Fruit fly (Drosophila melanogaster) whole organism, embryonic: ENCODE data around the gene CG14598.
A peak's percentile ranks its signal among the peaks of the same experiment; 100 is the strongest.

Experiments
- BtbVII ChIP-seq: fragments of 200-800 bp; sonication (Bioruptor generic); optimal IDR thresholded peaks from 3 replicates; lab custom pipeline; 2017; ENCODE audit warnings: missing biosample characterization, mild to moderate bottlenecking, missing genetic modification characterization
- CG10979 ChIP-seq: fragments of 200-800 bp; sonication (Bioruptor generic); optimal IDR thresholded peaks from 2 replicates; lab custom pipeline; 2018; ENCODE audit warnings: missing biosample characterization, mild to moderate bottlenecking, missing genetic modification characterization, moderate library complexity
- CG12236 ChIP-seq: fragments of 200-800 bp; sonication (Bioruptor generic); optimal IDR thresholded peaks from 2 replicates; lab custom pipeline; 2016; ENCODE audit warnings: missing biosample characterization, missing genetic modification characterization
- CG1233 ChIP-seq: fragments of 200-800 bp; sonication (Bioruptor generic); optimal IDR thresholded peaks from 4 replicates; lab custom pipeline; 2018; ENCODE audit warnings: missing biosample characterization, mild to moderate bottlenecking, missing genetic modification characterization
- CG14710 ChIP-seq: fragments of 200-800 bp; sonication (Bioruptor generic); optimal IDR thresholded peaks from 3 replicates; lab custom pipeline; 2019; ENCODE audit warnings: missing biosample characterization, mild to moderate bottlenecking, missing genetic modification characterization, moderate library complexity
- CG15269 ChIP-seq: fragments of 200-800 bp; sonication (Bioruptor generic); optimal IDR thresholded peaks from 2 replicates; lab custom pipeline; 2018; ENCODE audit warnings: missing biosample characterization, mild to moderate bottlenecking, missing genetic modification characterization, moderate library complexity
- CG15479 ChIP-seq: fragments of 200-800 bp; sonication (Bioruptor generic); optimal IDR thresholded peaks from 3 replicates; lab custom pipeline; 2019; ENCODE audit warnings: missing biosample characterization, mild to moderate bottlenecking, missing genetic modification characterization, moderate library complexity
- CG16863 ChIP-seq: fragments of 200-800 bp; sonication (Bioruptor generic); optimal IDR thresholded peaks from 3 replicates; lab custom pipeline; 2016; ENCODE audit warnings: missing biosample characterization, missing genetic modification characterization
- CG17359 ChIP-seq: fragments of 200-800 bp; sonication (Bioruptor generic); optimal IDR thresholded peaks from 3 replicates; lab custom pipeline; 2018; ENCODE audit warnings: missing biosample characterization, mild to moderate bottlenecking, missing genetic modification characterization, moderate library complexity
- CG32772 ChIP-seq: fragments of 200-800 bp; sonication (Bioruptor generic); IDR thresholded peaks from 2 replicates; pipeline ENCODE4 v1.3.6; 2022; ENCODE audit warnings: missing biosample characterization, missing genetic modification characterization
- CG3726 ChIP-seq: fragments of 200-800 bp; sonication (Bioruptor generic); IDR thresholded peaks from 3 replicates; pipeline ENCODE4, ENCODE4 v1.3.6; 2022; ENCODE audit warnings: missing biosample characterization, missing genetic modification characterization
- CG42726 ChIP-seq: fragments of 200-800 bp; sonication (Bioruptor generic); IDR thresholded peaks from 2 replicates; pipeline ENCODE4 v1.3.6; 2022; ENCODE audit warnings: missing biosample characterization, missing genetic modification characterization; ENCODE audit not compliant: partially characterized antibody
- CG4730 ChIP-seq: fragments of 200-800 bp; sonication (Bioruptor generic); IDR thresholded peaks from 2 replicates; pipeline ENCODE4 v1.3.6; 2022; ENCODE audit warnings: missing biosample characterization, missing genetic modification characterization
- CG4820 ChIP-seq: fragments of 200-800 bp; sonication (Bioruptor generic); optimal IDR thresholded peaks from 3 replicates; lab custom pipeline; 2016; ENCODE audit warnings: missing biosample characterization, missing genetic modification characterization
- CG6654 ChIP-seq: fragments of 200-800 bp; sonication (Bioruptor generic); optimal IDR thresholded peaks from 2 replicates; lab custom pipeline; 2017; ENCODE audit warnings: missing biosample characterization, mild to moderate bottlenecking, missing genetic modification characterization
- CG7839 ChIP-seq: fragments of 200-800 bp; sonication (Bioruptor generic); optimal IDR thresholded peaks from 3 replicates; lab custom pipeline; 2018; ENCODE audit warnings: missing biosample characterization, mild to moderate bottlenecking, missing genetic modification characterization, moderate library complexity
- CG7963 ChIP-seq: fragments of 200-800 bp; sonication (Bioruptor generic); IDR thresholded peaks from 3 replicates; pipeline ENCODE4 v1.3.6; 2022; ENCODE audit warnings: missing biosample characterization, missing genetic modification characterization; ENCODE audit not compliant: partially characterized antibody
- CG8281 ChIP-seq: fragments of 200-800 bp; sonication (Bioruptor generic); optimal IDR thresholded peaks from 2 replicates; lab custom pipeline; 2018; ENCODE audit warnings: missing biosample characterization, mild to moderate bottlenecking, missing genetic modification characterization, moderate library complexity
- CG9932 ChIP-seq: fragments of 200-800 bp; sonication (Bioruptor generic); IDR thresholded peaks from 2 replicates; pipeline ENCODE4 v1.3.6; 2022; ENCODE audit warnings: missing biosample characterization, missing genetic modification characterization
- CoRest ChIP-seq: fragments of 200-800 bp; sonication (Bioruptor generic); optimal IDR thresholded peaks from 3 replicates; lab custom pipeline; 2018; ENCODE audit warnings: missing biosample characterization, mild to moderate bottlenecking, missing genetic modification characterization, moderate library complexity
- Deaf1 ChIP-seq: fragments of 200-800 bp; optimal IDR thresholded peaks from 3 replicates; lab custom pipeline; 2019; ENCODE audit warnings: missing biosample characterization, mild to moderate bottlenecking, missing genetic modification characterization, moderate library complexity
- Dek ChIP-seq: fragments of 200-800 bp; sonication (Bioruptor generic); optimal IDR thresholded peaks from 3 replicates; lab custom pipeline; 2019; ENCODE audit warnings: missing biosample characterization, mild to moderate bottlenecking, missing genetic modification characterization, moderate library complexity
- Dref ChIP-seq: fragments of 200-800 bp; sonication (Bioruptor generic); IDR thresholded peaks from 2 replicates; pipeline ENCODE4 v1.3.6; 2022; ENCODE audit warnings: missing biosample characterization, missing genetic modification characterization
- Meics ChIP-seq: fragments of 200-800 bp; sonication (Bioruptor generic); optimal IDR thresholded peaks from 2 replicates; lab custom pipeline; 2017; ENCODE audit warnings: missing biosample characterization, mild to moderate bottlenecking, missing genetic modification characterization
- NK7.1 ChIP-seq: fragments of 200-800 bp; sonication (Bioruptor generic); optimal IDR thresholded peaks from 3 replicates; lab custom pipeline; 2016; ENCODE audit warnings: missing biosample characterization, missing genetic modification characterization
- Opbp ChIP-seq: fragments of 200-800 bp; sonication (Bioruptor generic); IDR thresholded peaks from 3 replicates; pipeline ENCODE4 v1.3.6; 2022; ENCODE audit warnings: missing biosample characterization, missing genetic modification characterization; ENCODE audit not compliant: partially characterized antibody
- Xbp1 ChIP-seq: fragments of 200-800 bp; sonication (Bioruptor generic); optimal IDR thresholded peaks from 3 replicates; lab custom pipeline; 2016; ENCODE audit warnings: missing biosample characterization, mild to moderate bottlenecking, missing genetic modification characterization
- ap ChIP-seq: fragments of 200-800 bp; sonication (Bioruptor generic); IDR thresholded peaks from 2 replicates; pipeline ENCODE4 v1.3.6; 2022; ENCODE audit warnings: missing biosample characterization, missing genetic modification characterization
- bab2 ChIP-seq: fragments of 200-800 bp; sonication (Bioruptor generic); optimal IDR thresholded peaks from 2 replicates; lab custom pipeline; 2016; ENCODE audit warnings: missing biosample characterization, missing genetic modification characterization
- bcd ChIP-seq: fragments of 200-800 bp; sonication (Bioruptor generic); optimal IDR thresholded peaks from 2 replicates; lab custom pipeline; 2017; ENCODE audit warnings: missing biosample characterization, mild to moderate bottlenecking, missing genetic modification characterization
- chif ChIP-seq, 2 experiments: fragments of 200-800 bp; sonication (Bioruptor generic); optimal IDR thresholded peaks; 3 replicates each; lab custom pipeline; 2016; ENCODE audit warnings: missing biosample characterization in 2 of 2, missing genetic modification characterization in 2 of 2
- disco-r ChIP-seq: fragments of 200-800 bp; sonication (Bioruptor generic); optimal IDR thresholded peaks from 2 replicates; lab custom pipeline; 2016; ENCODE audit warnings: missing biosample characterization, missing genetic modification characterization
- esg ChIP-seq: fragments of 200-800 bp; sonication (Bioruptor generic); conservative IDR thresholded peaks from 2 replicates; pipeline ENCODE4 v1.3.6; 2022; ENCODE audit warnings: missing biosample characterization, missing genetic modification characterization
- exex ChIP-seq: fragments of 200-800 bp; sonication (Bioruptor generic); optimal IDR thresholded peaks from 4 replicates; lab custom pipeline; 2018; ENCODE audit warnings: missing biosample characterization, mild to moderate bottlenecking, missing genetic modification characterization, moderate library complexity
- fd96Cb ChIP-seq: fragments of 200-800 bp; sonication (Bioruptor generic); optimal IDR thresholded peaks from 2 replicates; lab custom pipeline; 2018; ENCODE audit warnings: missing biosample characterization, mild to moderate bottlenecking, missing genetic modification characterization, moderate library complexity
- fu2 ChIP-seq: fragments of 200-800 bp; sonication (Bioruptor generic); optimal IDR thresholded peaks from 2 replicates; lab custom pipeline; 2016; ENCODE audit warnings: missing biosample characterization, missing genetic modification characterization
- grn ChIP-seq: fragments of 200-800 bp; sonication (Bioruptor generic); optimal IDR thresholded peaks from 3 replicates; lab custom pipeline; 2017; ENCODE audit warnings: missing biosample characterization, missing genetic modification characterization
- gsb-n ChIP-seq: fragments of 200-800 bp; sonication (Bioruptor generic); optimal IDR thresholded peaks from 3 replicates; lab custom pipeline; 2018; ENCODE audit warnings: missing biosample characterization, mild to moderate bottlenecking, missing genetic modification characterization
- gt ChIP-seq: fragments of 200-800 bp; sonication (Bioruptor generic); IDR thresholded peaks from 2 replicates; pipeline ENCODE4 v1.3.6; 2022; ENCODE audit warnings: missing biosample characterization, missing genetic modification characterization
- h ChIP-seq: fragments of >200 bp; optimal IDR thresholded peaks from 2 replicates; lab custom pipeline; 2017
- hb ChIP-seq: fragments of 200-800 bp; sonication (Bioruptor generic); IDR thresholded peaks from 3 replicates; pipeline ENCODE4 v1.3.6; 2022; ENCODE audit warnings: missing biosample characterization, missing genetic modification characterization; ENCODE audit not compliant: partially characterized antibody
- her ChIP-seq: fragments of 200-800 bp; sonication (Bioruptor generic); optimal IDR thresholded peaks from 2 replicates; lab custom pipeline; 2016; ENCODE audit warnings: missing biosample characterization, missing genetic modification characterization
- lab ChIP-seq: fragments of 200-800 bp; sonication (Bioruptor generic); optimal IDR thresholded peaks from 3 replicates; lab custom pipeline; 2017; ENCODE audit warnings: missing biosample characterization, missing genetic modification characterization, mild to moderate bottlenecking, moderate library complexity, missing genetic modification reagents
- mirr ChIP-seq: fragments of 200-800 bp; sonication (Bioruptor generic); optimal IDR thresholded peaks from 3 replicates; lab custom pipeline; 2018; ENCODE audit warnings: missing biosample characterization, mild to moderate bottlenecking, missing genetic modification characterization
- pho ChIP-seq: fragments of 200-800 bp; sonication (Bioruptor generic); optimal IDR thresholded peaks from 2 replicates; lab custom pipeline; 2016; ENCODE audit warnings: missing biosample characterization, missing genetic modification characterization
- pros ChIP-seq: fragments of 200-800 bp; sonication (Bioruptor generic); optimal IDR thresholded peaks from 3 replicates; lab custom pipeline; 2019; ENCODE audit warnings: missing biosample characterization, mild to moderate bottlenecking, missing genetic modification characterization, moderate library complexity
- sd ChIP-seq: fragments of 200-800 bp; sonication (Bioruptor generic); optimal IDR thresholded peaks from 3 replicates; lab custom pipeline; 2018; ENCODE audit warnings: missing biosample characterization, mild to moderate bottlenecking, missing genetic modification characterization, moderate library complexity
- shn ChIP-seq: fragments of 200-800 bp; sonication (Bioruptor generic); optimal IDR thresholded peaks from 3 replicates; lab custom pipeline; 2016; ENCODE audit warnings: missing biosample characterization, missing genetic modification characterization
- slbo ChIP-seq: fragments of 200-800 bp; sonication (Bioruptor generic); IDR thresholded peaks from 2 replicates; pipeline ENCODE4 v1.3.6; 2022; ENCODE audit warnings: missing biosample characterization, missing genetic modification characterization
- stwl ChIP-seq: fragments of 200-800 bp; sonication (Bioruptor generic); optimal IDR thresholded peaks from 3 replicates; lab custom pipeline; 2018; ENCODE audit warnings: missing biosample characterization, mild to moderate bottlenecking, missing genetic modification characterization, moderate library complexity

Gene CG14598

DNA sequence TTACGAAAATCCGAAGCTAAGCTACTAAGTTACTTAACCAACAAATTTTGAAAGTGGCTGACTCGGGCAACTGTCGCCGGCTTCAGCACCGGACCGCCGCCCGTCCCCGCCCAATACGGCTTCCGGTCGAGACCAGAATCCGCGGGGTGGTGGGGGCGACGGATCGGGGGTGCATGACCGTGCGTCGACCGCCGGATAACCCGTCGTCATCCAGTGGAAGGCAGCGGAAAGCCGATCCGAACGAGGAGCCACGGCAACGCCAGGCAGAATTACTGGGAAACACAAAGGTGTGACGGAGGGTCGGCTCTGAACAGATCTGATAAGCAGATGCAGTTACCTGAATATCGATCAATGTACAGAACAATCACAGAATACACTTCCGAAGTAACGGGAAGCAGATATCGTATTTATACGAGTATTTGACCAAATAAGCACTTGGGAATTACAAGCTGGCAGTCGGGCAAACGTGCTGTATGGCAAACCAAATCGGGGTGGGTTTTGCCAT lies 35.1 kb downstream of the CG14598 start (continued):
- TF ChIP-seq sd (tag; lab: Kevin White, UChicago) = no peak
- TF ChIP-seq CG3726 (GFP tag; lab: Robert Waterston, UW) = no peak
- TF ChIP-seq CG7963 (GFP tag; lab: Robert Waterston, UW) = peak; percentile 99
- peak; percentile 37 for TF ChIP-seq bcd
- TF ChIP-seq CG16863 (GFP tag; lab: Kevin White, UChicago) = peak; percentile 27
- TF ChIP-seq CG17359 (tag; lab: Kevin White, UChicago) = peak; percentile 42
- TF ChIP-seq her (GFP tag; lab: Kevin White, UChicago) = peak; percentile 59
- peak; percentile 80 for TF ChIP-seq Deaf1 (tag; lab: Kevin White, UChicago)
- TF ChIP-seq gsb-n (tag; lab: Kevin White, UChicago) = peak; percentile 52
- peak; percentile 86 for TF ChIP-seq lab (GFP tag; lab: Kevin White, UChicago)
- peak; percentile 50 for TF ChIP-seq CG7839
- TF ChIP-seq Dek (tag; lab: Kevin White, UChicago) = no peak
- peak; percentile 52 for TF ChIP-seq Xbp1 (GFP tag; lab: Kevin White, UChicago)
- TF ChIP-seq CG32772 = peak; percentile 40; the same call in 1 of the 2 replicates
- TF ChIP-seq CoRest (tag; lab: Kevin White, UChicago) = peak; percentile 57
- peak; percentile 70 for TF ChIP-seq CG15269
- peak; percentile 39 for TF ChIP-seq fu2
- TF ChIP-seq NK7.1 = peak; percentile 47
- TF ChIP-seq stwl (tag; lab: Kevin White, UChicago) = no peak
- TF ChIP-seq CG1233 (GFP tag; lab: Kevin White, UChicago) = peak; percentile 27
- TF ChIP-seq CG4730 (GFP tag; lab: Robert Waterston, UW) = 0 out of 2 replicates have a peak, but pooled peaks have one; percentile 11
- peak; percentile 63 for TF ChIP-seq slbo (GFP tag; lab: Robert Waterston, UW)
- TF ChIP-seq Meics (GFP tag; lab: Kevin White, UChicago) = peak; percentile 43
- peak; percentile 54 for TF ChIP-seq pho (GFP tag; lab: Kevin White, UChicago)
- TF ChIP-seq hb (GFP tag; lab: Robert Waterston, UW) = peak; percentile 95
- TF ChIP-seq CG6654 (GFP tag; lab: Kevin White, UChicago) = no peak
- no peak for TF ChIP-seq CG8281 (tag; lab: Kevin White, UChicago)
- TF ChIP-seq CG42726 (GFP tag; lab: Robert Waterston, UW) = peak; percentile 98
- TF ChIP-seq mirr (GFP tag; lab: Kevin White, UChicago) = peak; percentile 99
- TF ChIP-seq ap (GFP tag; lab: Robert Waterston, UW) = no peak
- TF ChIP-seq gt (GFP tag; lab: Robert Waterston, UW) = 0 out of 2 replicates have a peak, but pooled peaks have one; percentile 23
- TF ChIP-seq bab2 = no peak
- no peak for TF ChIP-seq esg
- TF ChIP-seq chif (GFP tag; optimal IDR thresholded peaks at IDR 0.05; lab: Kevin White, UChicago) = peak in 1 of 2 experiments; percentile 39
- TF ChIP-seq CG15479 (GFP tag; lab: Kevin White, UChicago) = peak; percentile 12
- no peak for TF ChIP-seq CG12236 (GFP tag; lab: Kevin White, UChicago)
- no peak for TF ChIP-seq fd96Cb (tag; lab: Kevin White, UChicago)
- peak; percentile 27 for TF ChIP-seq CG14710
- no peak for TF ChIP-seq disco-r (GFP tag; lab: Kevin White, UChicago)
- no peak for TF ChIP-seq h (lab: Kevin White, UChicago)
- peak; percentile 99 for TF ChIP-seq Opbp
- TF ChIP-seq CG4820 = no peak
- peak; percentile 97 for TF ChIP-seq pros (GFP tag; lab: Kevin White, UChicago)
- peak; percentile 29 for TF ChIP-seq exex (tag; lab: Kevin White, UChicago)
- peak; percentile 9 for TF ChIP-seq BtbVII (GFP tag; lab: Kevin White, UChicago)
- TF ChIP-seq grn = peak; percentile 87
- TF ChIP-seq CG9932 (GFP tag; lab: Robert Waterston, UW) = peak; percentile 63
- TF ChIP-seq CG10979 = peak; percentile 34
- peak; percentile 44 for TF ChIP-seq shn (GFP tag; lab: Kevin White, UChicago)
- TF ChIP-seq Dref (GFP tag; lab: Robert Waterston, UW) = peak; percentile 42
